Worm (Caenorhabditis elegans) whole organism, L2 larva: ENCODE data around the gene C56G2.9.
A peak's percentile ranks its signal among the peaks of the same experiment; 100 is the strongest.

ENCODE experiments used
- C34F6.9 ChIP-seq: fragments of 150-350 bp; optimal IDR thresholded peaks from 2 replicates; lab custom pipeline; 2014; ENCODE audit warnings: missing biosample characterization, missing genetic modification characterization
- F13H6.1 ChIP-seq: sonication (generic microtip); optimal IDR thresholded peaks from 2 replicates; lab custom pipeline; 2016; ENCODE audit warnings: missing genetic modification characterization, missing compliant biosample characterization
- Y55F3AM.14 ChIP-seq: fragments of 200-800 bp; sonication (Bioruptor generic); optimal IDR thresholded peaks from 2 replicates; lab custom pipeline; 2018; ENCODE audit warnings: mild to moderate bottlenecking, missing genetic modification characterization, missing compliant biosample characterization
- ZK546.5 ChIP-seq: sonication (generic microtip); optimal IDR thresholded peaks from 2 replicates; lab custom pipeline; 2017; ENCODE audit warnings: missing biosample characterization, missing genetic modification characterization
- alr-1 ChIP-seq: fragments of 150-350 bp; optimal IDR thresholded peaks from 2 replicates; lab custom pipeline; 2014; ENCODE audit warnings: missing biosample characterization, missing genetic modification characterization
- aly-2 ChIP-seq: fragments of 150-350 bp; optimal IDR thresholded peaks from 2 replicates; lab custom pipeline; 2014; ENCODE audit warnings: missing biosample characterization, missing genetic modification characterization
- ama-1 ChIP-seq: fragments of 150-350 bp; optimal IDR thresholded peaks from 2 replicates; lab custom pipeline; 2018; ENCODE audit warnings: inconsistent platforms
- ceh-16 ChIP-seq: fragments of 150-350 bp; optimal IDR thresholded peaks from 2 replicates; lab custom pipeline; 2014; ENCODE audit warnings: missing biosample characterization, missing genetic modification characterization
- crh-2 ChIP-seq: sonication (generic microtip); optimal IDR thresholded peaks from 2 replicates; lab custom pipeline; 2017; ENCODE audit warnings: missing biosample characterization, missing genetic modification characterization
- dmd-4 ChIP-seq: sonication (generic microtip); optimal IDR thresholded peaks from 2 replicates; lab custom pipeline; 2017; ENCODE audit warnings: missing biosample characterization, missing genetic modification characterization
- gmeb-1 ChIP-seq: fragments of 150-350 bp; optimal IDR thresholded peaks from 2 replicates; lab custom pipeline; 2014; ENCODE audit warnings: missing biosample characterization, missing genetic modification characterization
- lin-11 ChIP-seq: fragments of 150-350 bp; sonication (generic microtip); optimal IDR thresholded peaks from 2 replicates; lab custom pipeline; 2014; ENCODE audit warnings: missing biosample characterization, missing genetic modification characterization, inconsistent platforms, mixed read lengths
- lsy-2 ChIP-seq, 2 experiments: fragments of 150-350 bp in 1 of 2; sonication (generic microtip) in 1 of 2; optimal IDR thresholded peaks; 2 replicates each; lab custom pipeline; 2014 to 2017; ENCODE audit warnings: missing biosample characterization in 2 of 2, missing genetic modification characterization in 2 of 2
- mbf-1 ChIP-seq: sonication (generic microtip); optimal IDR thresholded peaks from 2 replicates; lab custom pipeline; 2017; ENCODE audit warnings: missing biosample characterization, missing genetic modification characterization
- nhr-12 ChIP-seq: fragments of 150-350 bp; optimal IDR thresholded peaks from 2 replicates; lab custom pipeline; 2014; ENCODE audit warnings: missing biosample characterization, missing genetic modification characterization
- nhr-129 ChIP-seq: fragments of 150-350 bp; optimal IDR thresholded peaks from 2 replicates; lab custom pipeline; 2014; ENCODE audit warnings: missing biosample characterization, missing genetic modification characterization
- nhr-21 ChIP-seq: fragments of 150-350 bp; optimal IDR thresholded peaks from 2 replicates; lab custom pipeline; 2014; ENCODE audit warnings: missing biosample characterization, missing genetic modification characterization
- nhr-23 ChIP-seq: fragments of 150-350 bp; optimal IDR thresholded peaks from 2 replicates; lab custom pipeline; 2014; ENCODE audit warnings: missing biosample characterization, missing genetic modification reagents, missing genetic modification characterization
- nhr-6 ChIP-seq: fragments of 150-350 bp; optimal IDR thresholded peaks from 2 replicates; lab custom pipeline; 2014; ENCODE audit warnings: missing biosample characterization, missing genetic modification characterization
- sem-4 ChIP-seq: fragments of 150-350 bp; optimal IDR thresholded peaks from 2 replicates; lab custom pipeline; 2014; ENCODE audit warnings: missing biosample characterization, missing genetic modification reagents, missing genetic modification characterization
- skn-1 ChIP-seq: sonication (generic microtip); optimal IDR thresholded peaks from 2 replicates; lab custom pipeline; 2017; ENCODE audit warnings: missing biosample characterization, missing genetic modification characterization
- sma-9 ChIP-seq, 2 experiments: fragments of 150-350 bp in 1 of 2; sonication (generic microtip) in 1 of 2; optimal IDR thresholded peaks; 2 replicates each; lab custom pipeline; 2014 to 2016; ENCODE audit warnings: missing genetic modification characterization in 2 of 2, mild to moderate bottlenecking in 1 of 2, missing biosample characterization in 1 of 2, missing compliant biosample characterization in 1 of 2, missing genetic modification reagents in 1 of 2, moderate library complexity in 1 of 2
- snpc-4 ChIP-seq: fragments of 150-350 bp; optimal IDR thresholded peaks from 2 replicates; lab custom pipeline; 2014; ENCODE audit warnings: missing biosample characterization, missing genetic modification characterization
- unc-55 ChIP-seq: fragments of 150-350 bp; sonication (generic microtip); optimal IDR thresholded peaks from 3 replicates; lab custom pipeline; 2014; ENCODE audit warnings: missing biosample characterization, missing genetic modification reagents, missing genetic modification characterization
- zag-1 ChIP-seq: fragments of 150-350 bp; optimal IDR thresholded peaks from 2 replicates; lab custom pipeline; 2014; ENCODE audit warnings: missing biosample characterization, missing genetic modification characterization
- ztf-1 ChIP-seq: fragments of 200-800 bp; sonication (Bioruptor generic); conservative IDR thresholded peaks from 2 replicates; pipeline ENCODE4 v1.3.6; 2022; ENCODE audit warnings: missing genetic modification characterization, missing compliant biosample characterization
- ztf-4 ChIP-seq: fragments of 150-350 bp; optimal IDR thresholded peaks from 2 replicates; lab custom pipeline; 2014; ENCODE audit warnings: missing biosample characterization, missing genetic modification characterization

C56G2.9 gene

ce11 chrIII:6356764-6357163, 13.6 kb upstream of the C56G2.9 start:
- TF ChIP-seq nhr-21 (tag; lab: Kevin White, UChicago): no peak
- no peak for TF ChIP-seq sem-4 (tag; lab: Kevin White, UChicago)
- TF ChIP-seq aly-2 (tag; lab: Kevin White, UChicago): no peak
- TF ChIP-seq nhr-12 (tag; lab: Kevin White, UChicago): no peak
- TF ChIP-seq ztf-4 (tag; lab: Kevin White, UChicago): no peak
- no peak for TF ChIP-seq dmd-4 (tag; lab: Kevin White, UChicago)
- TF ChIP-seq ama-1: no peak
- TF ChIP-seq ZK546.5 (tag; lab: Kevin White, UChicago): no peak

- TF ChIP-seq snpc-4 (no peak), nhr-129 (tag; lab: Kevin White, UChicago) (peak; percentile 19)
These were observed 12.9 kb upstream of the C56G2.9 start for ce11 chrIII:6356007-6356406.

- TF ChIP-seq nhr-129 (tag; lab: Kevin White, UChicago): peak; percentile 8
- peak; percentile 65 for TF ChIP-seq unc-55 (GFP tag; lab: Kevin White, UChicago)
- no peak for TF ChIP-seq mbf-1
These were observed 12.2 kb upstream of the C56G2.9 start for ce11 chrIII:6355359-6355758.

- no peak for TF ChIP-seq mbf-1
- no peak for TF ChIP-seq Y55F3AM.14 (GFP tag; lab: Kevin White, UChicago)
- TF ChIP-seq alr-1 (tag; lab: Kevin White, UChicago): no peak
- TF ChIP-seq F13H6.1 (tag; lab: Kevin White, UChicago): no peak
- TF ChIP-seq nhr-129 (tag; lab: Kevin White, UChicago): no peak
These were observed 10.0 kb upstream of the C56G2.9 start, which contains the start of gene akap-1 for ce11 chrIII:6353084-6353483. TSS of gene akap-1 (plus strand) at chrIII:6353384.

ce11 chrIII:6352459-6352858, 9.3 kb upstream of the C56G2.9 start:
- TF ChIP-seq aly-2 (tag; lab: Kevin White, UChicago) (no peak), crh-2 (tag; lab: Kevin White, UChicago) (peak; percentile 33), lin-11 (tag; lab: Kevin White, UChicago) (no peak), zag-1 (tag; lab: Kevin White, UChicago) (peak; percentile 65), lsy-2 (tag; optimal IDR thresholded peaks at IDR 0.05; lab: Kevin White, UChicago) (peak in 1 of 2 experiments; percentile 43), F13H6.1 (tag; lab: Kevin White, UChicago) (peak; percentile 47), snpc-4 (no peak), C34F6.9 (tag; lab: Kevin White, UChicago) (peak; percentile 66), nhr-6 (tag; lab: Kevin White, UChicago) (peak; percentile 18), ceh-16 (no peak), ama-1 (peak; percentile 27), gmeb-1 (tag; lab: Kevin White, UChicago) (no peak), ztf-1 (no peak), unc-55 (GFP tag; lab: Kevin White, UChicago) (peak; percentile 34), nhr-129 (tag; lab: Kevin White, UChicago) (peak; percentile 30), skn-1 (tag; lab: Kevin White, UChicago) (no peak), sma-9 (GFP tag; optimal IDR thresholded peaks at IDR 0.05; lab: Kevin White, UChicago) (peak; percentile 52), sma-9 (tag; optimal IDR thresholded peaks at IDR 0.05; lab: Kevin White, UChicago) (no peak), sem-4 (tag; lab: Kevin White, UChicago) (peak; percentile 42)

- no peak for TF ChIP-seq nhr-23 (tag; lab: Kevin White, UChicago)
- peak; percentile 58 for TF ChIP-seq zag-1 (tag; lab: Kevin White, UChicago)
- peak; percentile 24 for TF ChIP-seq nhr-129 (tag; lab: Kevin White, UChicago)
- TF ChIP-seq alr-1 (tag; lab: Kevin White, UChicago): no peak
- peak; percentile 12 for TF ChIP-seq unc-55 (GFP tag; lab: Kevin White, UChicago)
These were observed 8.3 kb upstream of the C56G2.9 start for ce11 chrIII:6351438-6351837.

ce11 chrIII:6350424-6350823, 7.3 kb upstream of the C56G2.9 start:
- TF ChIP-seq lsy-2 (tag; optimal IDR thresholded peaks at IDR 0.05; lab: Kevin White, UChicago) (peak in 1 of 2 experiments; percentile 18), sma-9 (GFP tag; optimal IDR thresholded peaks at IDR 0.05; lab: Kevin White, UChicago) (peak; percentile 47), sma-9 (tag; optimal IDR thresholded peaks at IDR 0.05; lab: Kevin White, UChicago) (no peak), zag-1 (tag; lab: Kevin White, UChicago) (no peak)
